Worm (Caenorhabditis elegans): ENCODE results near the gene F58F6.6.
A peak's percentile ranks its signal among the peaks of the same experiment; 100 is the strongest.

The F58F6.6 gene

ce11 chrIV:1389021-1389420 is 48.1 kb downstream of the F58F6.6 start:
- TF ChIP-seq nhr-25 (tag; optimal IDR thresholded peaks at IDR 0.05) (peak; percentile 60), nhr-76 (tag; optimal IDR thresholded peaks at IDR 0.05) (no peak), lin-39 (tag; optimal IDR thresholded peaks at IDR 0.05) (no peak), nhr-23 (tag; optimal IDR thresholded peaks at IDR 0.05) (peak; percentile 32)

- TF ChIP-seq elt-2 (tag; optimal IDR thresholded peaks at IDR 0.05) (peak; percentile 77), pqm-1 (tag; optimal IDR thresholded peaks at IDR 0.05) (peak; percentile 35), nhr-77 (tag; optimal IDR thresholded peaks at IDR 0.05) (no peak)
Observed at ce11 chrIV:1389599-1389998, 48.7 kb downstream of the F58F6.6 start.

ce11 chrIV:1390102-1390501 is 49.2 kb downstream of the F58F6.6 start:
- no peak for TF ChIP-seq ama-1 (optimal IDR thresholded peaks at IDR 0.05)
- TF ChIP-seq nhr-77 (tag; optimal IDR thresholded peaks at IDR 0.05) = no peak
- TF ChIP-seq ceh-9 (tag; optimal IDR thresholded peaks at IDR 0.05) = no peak
- TF ChIP-seq fkh-10 (GFP tag; optimal IDR thresholded peaks at IDR 0.05) = no peak
- no peak for TF ChIP-seq nfya-1 (tag; optimal IDR thresholded peaks at IDR 0.05; ENCODE audit: insufficient read depth)

- no peak for TF ChIP-seq mdl-1 (tag; optimal IDR thresholded peaks at IDR 0.05)
- TF ChIP-seq lin-15B (tag; optimal IDR thresholded peaks at IDR 0.05) = no peak
- TF ChIP-seq elt-1 (tag; optimal IDR thresholded peaks at IDR 0.05) = no peak
- no peak for TF ChIP-seq skn-1 (tag; optimal IDR thresholded peaks at IDR 0.05)
- no peak for TF ChIP-seq pqm-1 (tag; optimal IDR thresholded peaks at IDR 0.05)
- TF ChIP-seq fkh-10 (GFP tag; optimal IDR thresholded peaks at IDR 0.05) = no peak
- no peak for TF ChIP-seq ceh-9 (tag; optimal IDR thresholded peaks at IDR 0.05)
- TF ChIP-seq nfya-1 (tag; optimal IDR thresholded peaks at IDR 0.05; ENCODE audit: insufficient read depth) = no peak
- TF ChIP-seq snpc-4 (tag; optimal IDR thresholded peaks at IDR 0.05) = no peak
- no peak for TF ChIP-seq ZK546.5 (tag; optimal IDR thresholded peaks at IDR 0.05)
- TF ChIP-seq pha-4 (tag; optimal IDR thresholded peaks at IDR 0.05) = no peak
- no peak for TF ChIP-seq fos-1 (tag; optimal IDR thresholded peaks at IDR 0.05)
- no peak for TF ChIP-seq zag-1 (tag; optimal IDR thresholded peaks at IDR 0.05)
- TF ChIP-seq lin-39 (tag; optimal IDR thresholded peaks at IDR 0.05) = no peak
- TF ChIP-seq nhr-25 (tag; optimal IDR thresholded peaks at IDR 0.05) = no peak
- no peak for TF ChIP-seq nhr-77 (tag; optimal IDR thresholded peaks at IDR 0.05)
- no peak for TF ChIP-seq elt-2 (tag; optimal IDR thresholded peaks at IDR 0.05)
- no peak for TF ChIP-seq sea-2 (GFP tag; optimal IDR thresholded peaks at IDR 0.05)
- TF ChIP-seq nhr-12 (tag; optimal IDR thresholded peaks at IDR 0.05) = no peak
- no peak for TF ChIP-seq R02D3.7 (tag; optimal IDR thresholded peaks at IDR 0.05)
Observed at ce11 chrIV:1391446-1391845, 50.6 kb downstream of the F58F6.6 start.
